In the genomic region with DNA sequence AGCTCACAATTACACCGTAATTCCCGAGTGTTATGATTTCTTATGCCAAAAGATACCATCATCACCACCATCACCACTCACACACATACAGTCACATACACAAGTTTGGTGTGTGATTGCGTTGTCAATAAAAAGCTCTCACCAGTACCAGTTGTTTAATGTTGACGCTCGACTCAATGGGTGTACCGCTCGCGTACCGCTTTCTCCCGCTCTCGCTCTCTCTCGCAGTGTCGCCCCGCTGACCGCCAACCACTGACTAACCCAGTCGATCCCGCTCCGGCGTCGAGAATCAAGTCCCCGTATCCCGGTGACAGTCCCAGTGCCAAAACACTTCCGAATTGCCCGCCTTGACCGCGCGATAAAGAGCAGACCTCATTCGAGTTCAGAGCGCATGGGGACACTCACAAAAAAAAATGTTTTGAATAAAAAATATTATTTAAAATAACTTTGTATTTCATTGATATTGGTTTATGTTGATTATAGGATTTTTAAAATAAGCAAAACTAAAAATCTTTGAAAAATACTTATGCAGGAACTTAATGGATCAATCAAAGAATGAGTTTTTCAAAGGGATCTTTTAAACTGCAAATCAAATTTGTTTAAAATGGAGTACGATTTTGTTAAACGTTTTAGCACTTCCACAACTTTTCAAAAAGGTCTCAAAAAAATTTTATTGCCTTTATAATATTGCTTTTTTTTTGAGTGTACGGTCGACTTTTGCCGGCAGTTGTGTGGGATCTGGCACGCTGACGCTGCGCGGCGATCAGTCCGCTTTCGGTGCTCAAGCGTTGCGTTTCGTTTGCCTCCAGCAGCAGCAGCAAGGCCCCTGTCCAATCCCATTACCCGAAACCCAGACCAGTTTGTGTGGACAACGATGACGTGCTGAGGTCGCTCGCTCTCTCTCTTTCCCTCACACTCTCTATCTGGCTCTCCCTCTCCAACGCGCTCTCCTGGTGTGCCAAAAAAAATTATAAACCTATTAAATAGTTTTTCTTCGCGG, we compare ENCODE assay signal across 2 fruit fly cellular contexts.
A peak's percentile ranks its signal among the peaks of the same experiment; 100 is the strongest.
TF ChIP-seq lines count a peak whose summit lies in the region.

TSS of gene Dic1 (plus strand) at position 764 of the 1,000 bp plus-strand sequence.

TF ChIP-seq in whole organism, embryonic, 481 proteins besides CTCF, POLR2A, EP300 and RAD21 (continued from another document and continues in another):
- TF ChIP-seq CG4424 (GFP tag; optimal IDR thresholded peaks at IDR 0.05; lab: Kevin White, UChicago) (peak; percentile 97), gsb-n (tag; optimal IDR thresholded peaks at IDR 0.05; lab: Kevin White, UChicago) (peak; percentile 93), amos (GFP tag; IDR thresholded peaks at IDR 0.05; lab: Robert Waterston, UW; ENCODE audit: partially characterized antibody) (no peak; the same call in 1 of the 2 replicates), h (optimal IDR thresholded peaks at IDR 0.05; lab: Kevin White, UChicago) (no peak), Lim3 (GFP tag; IDR thresholded peaks at IDR 0.05; lab: Robert Waterston, UW) (peak; percentile 74), HLHmδ (GFP tag; optimal IDR thresholded peaks at IDR 0.05; lab: Kevin White, UChicago) (peak; percentile 82), esg (GFP tag; conservative IDR thresholded peaks at IDR 0.05; lab: Robert Waterston, UW) (peak; percentile 91), CG8944 (GFP tag; optimal IDR thresholded peaks at IDR 0.05; lab: Kevin White, UChicago) (peak; percentile 85), CG1792 (GFP tag; optimal IDR thresholded peaks at IDR 0.05; lab: Kevin White, UChicago) (peak; percentile 84), CG2875 (GFP tag; optimal IDR thresholded peaks at IDR 0.05; lab: Kevin White, UChicago) (peak; percentile 94), dati (GFP tag; IDR thresholded peaks at IDR 0.05; lab: Robert Waterston, UW) (peak; percentile 77), crol (GFP tag; IDR thresholded peaks at IDR 0.05; lab: Robert Waterston, UW) (peak; percentile 54), CG9215 (GFP tag; IDR thresholded peaks at IDR 0.05; lab: Robert Waterston, UW) (peak; percentile 92), Elba2 (GFP tag; optimal IDR thresholded peaks at IDR 0.05; lab: Kevin White, UChicago) (peak; percentile 49), zfh2 (GFP tag; optimal IDR thresholded peaks at IDR 0.05; lab: Kevin White, UChicago) (peak; percentile 95), CG1832 (GFP tag; optimal IDR thresholded peaks at IDR 0.05; lab: Kevin White, UChicago) (peak; percentile 53), caup (GFP tag; optimal IDR thresholded peaks at IDR 0.05; lab: Kevin White, UChicago; ENCODE audit: severe bottlenecking) (peak; percentile 97), CG17359 (tag; optimal IDR thresholded peaks at IDR 0.05; lab: Kevin White, UChicago) (peak; percentile 98), CG10321 (GFP tag; IDR thresholded peaks at IDR 0.05; lab: Robert Waterston, UW) (peak; percentile 30; the same call in 1 of the 2 replicates), ac (GFP tag; optimal IDR thresholded peaks at IDR 0.05; lab: Kevin White, UChicago) (peak; percentile 74), stc (GFP tag; IDR thresholded peaks at IDR 0.05; lab: Robert Waterston, UW) (peak; percentile 89), CG7786 (GFP tag; optimal IDR thresholded peaks at IDR 0.05; lab: Kevin White, UChicago) (peak; percentile 91), CG17568 (GFP tag; optimal IDR thresholded peaks at IDR 0.05; lab: Kevin White, UChicago) (peak; percentile 84), salm (tag; optimal IDR thresholded peaks at IDR 0.05; lab: Kevin White, UChicago) (peak; percentile 94), chinmo (GFP tag; IDR thresholded peaks at IDR 0.05; lab: Robert Waterston, UW; ENCODE audit: partially characterized antibody) (peak; percentile 90; the same call in 3 of the 4 replicates), Dad (GFP tag; optimal IDR thresholded peaks at IDR 0.05; lab: Kevin White, UChicago) (peak; percentile 83), sisA (GFP tag; IDR thresholded peaks at IDR 0.05; lab: Robert Waterston, UW) (peak; percentile 92), Eip74EF (GFP tag; optimal IDR thresholded peaks at IDR 0.05; lab: Kevin White, UChicago) (peak in 1 of 2 experiments; percentile 96), CkIIα-i1 (GFP tag; IDR thresholded peaks at IDR 0.05; lab: Robert Waterston, UW) (no peak; the same call in 1 of the 2 replicates), grn (GFP tag; optimal IDR thresholded peaks at IDR 0.05; lab: Kevin White, UChicago) (peak; percentile 3), CG8290 (GFP tag; optimal IDR thresholded peaks at IDR 0.05; lab: Kevin White, UChicago) (peak; percentile 75), CG8290 (tag; optimal IDR thresholded peaks at IDR 0.05; lab: Kevin White, UChicago) (peak in 1 of 2 experiments; percentile 74), CG11504 (tag; optimal IDR thresholded peaks at IDR 0.05; lab: Kevin White, UChicago) (peak; percentile 98), CG10462 (GFP tag; optimal IDR thresholded peaks at IDR 0.05; lab: Kevin White, UChicago) (peak; percentile 94), kay (GFP tag; optimal IDR thresholded peaks at IDR 0.05; lab: Kevin White, UChicago) (peak; percentile 91), CG4730 (GFP tag; IDR thresholded peaks at IDR 0.05; lab: Robert Waterston, UW) (peak; percentile 81), prd (optimal IDR thresholded peaks at IDR 0.05; lab: Kevin White, UChicago) (no peak), prd (GFP tag; IDR thresholded peaks at IDR 0.05; lab: Robert Waterston, UW) (peak; percentile 92), Scr (GFP tag; IDR thresholded peaks at IDR 0.05; lab: Robert Waterston, UW; ENCODE audit: partially characterized antibody) (peak; percentile 17; the same call in 1 of the 2 replicates), HLH4C (GFP tag; IDR thresholded peaks at IDR 0.05; lab: Robert Waterston, UW; ENCODE audit: partially characterized antibody) (peak; percentile 53; the same call in 1 of the 3 replicates), CG10654 (GFP tag; optimal IDR thresholded peaks at IDR 0.05; lab: Kevin White, UChicago) (peak; percentile 93), CG18599 (GFP tag; optimal IDR thresholded peaks at IDR 0.05; lab: Kevin White, UChicago) (peak; percentile 98), tin (GFP tag; optimal IDR thresholded peaks at IDR 0.05; lab: Kevin White, UChicago) (peak; percentile 97), ap (GFP tag; IDR thresholded peaks at IDR 0.05; lab: Robert Waterston, UW) (peak; percentile 75; the same call in 1 of the 2 replicates), CG9609 (GFP tag; optimal IDR thresholded peaks at IDR 0.05; lab: Kevin White, UChicago) (peak; percentile 89), ara (GFP tag; IDR thresholded peaks at IDR 0.05; lab: Robert Waterston, UW) (peak; percentile 79), MESR4 (GFP tag; optimal IDR thresholded peaks at IDR 0.05; lab: Kevin White, UChicago) (peak; percentile 10), CG15479 (GFP tag; optimal IDR thresholded peaks at IDR 0.05; lab: Kevin White, UChicago) (peak; percentile 30), run (tag; optimal IDR thresholded peaks at IDR 0.05; lab: Kevin White, UChicago) (peak; percentile 93), Xrp1 (GFP tag; IDR thresholded peaks at IDR 0.05; lab: Robert Waterston, UW) (peak; percentile 93), zfh1 (GFP tag; IDR thresholded peaks at IDR 0.05; lab: Robert Waterston, UW) (peak; percentile 83), Nf-YB (GFP tag; optimal IDR thresholded peaks at IDR 0.05; lab: Kevin White, UChicago) (peak; percentile 86), row (GFP tag; IDR thresholded peaks at IDR 0.05; lab: Robert Waterston, UW) (peak; percentile 94), ci (GFP tag; IDR thresholded peaks at IDR 0.05; lab: Robert Waterston, UW) (peak; percentile 86; the same call in 2 of the 3 replicates), jing (GFP tag; optimal IDR thresholded peaks at IDR 0.05; lab: Kevin White, UChicago) (peak; percentile 85), CG11093 (GFP tag; IDR thresholded peaks at IDR 0.05; lab: Robert Waterston, UW) (peak; percentile 90)

TF ChIP-seq in whole organism, prepupa, 60 proteins besides CTCF, POLR2A, EP300 and RAD21 (continued from another document):
- peak; percentile 97 for TF ChIP-seq net (GFP tag; optimal IDR thresholded peaks at IDR 0.05; lab: Kevin White, UChicago)
- peak; percentile 98 for TF ChIP-seq topi (GFP tag; optimal IDR thresholded peaks at IDR 0.05; lab: Kevin White, UChicago)
- TF ChIP-seq svp (GFP tag; lab: Kevin White, UChicago), result peak; percentile 100
- peak; percentile 95 for TF ChIP-seq dac (GFP tag; optimal IDR thresholded peaks at IDR 0.05; lab: Kevin White, UChicago)
- peak; percentile 97 for TF ChIP-seq Smox (GFP tag; optimal IDR thresholded peaks at IDR 0.05; lab: Kevin White, UChicago)
- TF ChIP-seq CG9139 (GFP tag; optimal IDR thresholded peaks at IDR 0.05; lab: Kevin White, UChicago), result peak; percentile 90
- peak; percentile 78 to 98 for TF ChIP-seq salr (GFP tag; optimal IDR thresholded peaks at IDR 0.05; lab: Kevin White, UChicago)
- TF ChIP-seq Sox14 (GFP tag; optimal IDR thresholded peaks at IDR 0.05; lab: Kevin White, UChicago), result peak; percentile 96
- TF ChIP-seq CG7368 (GFP tag; optimal IDR thresholded peaks at IDR 0.05; lab: Kevin White, UChicago), result peak; percentile 92
- peak; percentile 96 for TF ChIP-seq cyc (GFP tag; optimal IDR thresholded peaks at IDR 0.05; lab: Kevin White, UChicago)
- TF ChIP-seq CG1621 (tag; optimal IDR thresholded peaks at IDR 0.05; lab: Kevin White, UChicago), result peak; percentile 79
- peak; percentile 87 for TF ChIP-seq Gug (GFP tag; IDR thresholded peaks at IDR 0.05; lab: Robert Waterston, UW)
- peak; percentile 98 for TF ChIP-seq Hr4 (GFP tag; optimal IDR thresholded peaks at IDR 0.05; lab: Kevin White, UChicago)
- peak; percentile 96 for TF ChIP-seq Hr39 (GFP tag; optimal IDR thresholded peaks at IDR 0.05; lab: Kevin White, UChicago)
- peak; percentile 100 for TF ChIP-seq Eip78C (GFP tag; lab: Kevin White, UChicago)
- TF ChIP-seq CG32006 (GFP tag; optimal IDR thresholded peaks at IDR 0.05; lab: Kevin White, UChicago), result peak; percentile 99
